ENCODE assay signal across 4 worm cellular contexts in genomic region chrIII:4899728-4900127, ce11.
TF ChIP-seq lines count a peak whose summit lies in the region.

No protein-coding gene starts in this region.

TF ChIP-seq in whole organism, L2 larva, 48 proteins besides CTCF, POLR2A, EP300 and RAD21 (continued from another document):
- TF ChIP-seq nhr-10 (tag; optimal IDR thresholded peaks at IDR 0.05; lab: Kevin White, UChicago) (peak; percentile 86), nhr-129 (tag; optimal IDR thresholded peaks at IDR 0.05; lab: Kevin White, UChicago) (peak; percentile 99), dmd-4 (tag; optimal IDR thresholded peaks at IDR 0.05; lab: Kevin White, UChicago) (peak; percentile 68), peb-1 (tag; optimal IDR thresholded peaks at IDR 0.05; lab: Kevin White, UChicago) (peak; percentile 41), lin-11 (tag; optimal IDR thresholded peaks at IDR 0.05; lab: Kevin White, UChicago) (peak; percentile 99), mab-5 (tag; optimal IDR thresholded peaks at IDR 0.05; lab: Kevin White, UChicago) (peak; percentile 96), skn-1 (tag; optimal IDR thresholded peaks at IDR 0.05; lab: Kevin White, UChicago) (peak; percentile 41), lsy-2 (tag; optimal IDR thresholded peaks at IDR 0.05; lab: Kevin White, UChicago) (peak; percentile 94 to 97), ztf-11 (tag; optimal IDR thresholded peaks at IDR 0.05; lab: Kevin White, UChicago) (no peak), crh-2 (tag; optimal IDR thresholded peaks at IDR 0.05; lab: Kevin White, UChicago) (peak; percentile 99), C34F6.9 (tag; optimal IDR thresholded peaks at IDR 0.05; lab: Kevin White, UChicago) (peak; percentile 99), nhr-11 (tag; optimal IDR thresholded peaks at IDR 0.05; lab: Kevin White, UChicago) (no peak), ztf-1 (GFP tag; conservative IDR thresholded peaks at IDR 0.05; lab: Robert Waterston, UW) (0 out of 2 replicates have a peak, but pooled peaks have one; percentile 58), lin-39 (tag; optimal IDR thresholded peaks at IDR 0.05; lab: Kevin White, UChicago) (peak; percentile 77), Y55F3AM.14 (GFP tag; optimal IDR thresholded peaks at IDR 0.05; lab: Kevin White, UChicago) (peak; percentile 99), blmp-1 (tag; optimal IDR thresholded peaks at IDR 0.05; lab: Kevin White, UChicago; ENCODE audit: insufficient read depth) (peak; percentile 99), unc-62 (GFP tag; optimal IDR thresholded peaks at IDR 0.05; lab: Kevin White, UChicago) (peak; percentile 95), sma-3 (GFP tag; optimal IDR thresholded peaks at IDR 0.05; lab: Kevin White, UChicago) (peak; percentile 100), R02D3.7 (tag; optimal IDR thresholded peaks at IDR 0.05; lab: Kevin White, UChicago) (peak; percentile 69), ceh-82 (tag; optimal IDR thresholded peaks at IDR 0.05; lab: Kevin White, UChicago) (peak; percentile 92), gmeb-1 (tag; optimal IDR thresholded peaks at IDR 0.05; lab: Kevin White, UChicago) (peak; percentile 93), nhr-77 (tag; optimal IDR thresholded peaks at IDR 0.05; lab: Kevin White, UChicago) (peak; percentile 89), unc-39 (tag; optimal IDR thresholded peaks at IDR 0.05; lab: Kevin White, UChicago) (no peak), nhr-12 (tag; optimal IDR thresholded peaks at IDR 0.05; lab: Kevin White, UChicago) (peak; percentile 65), alr-1 (tag; optimal IDR thresholded peaks at IDR 0.05; lab: Kevin White, UChicago) (peak; percentile 67), ama-1 (optimal IDR thresholded peaks at IDR 0.05; lab: Kevin White, UChicago) (peak; percentile 36)

TF ChIP-seq in whole organism, L4 larva, 104 proteins besides CTCF, POLR2A, EP300 and RAD21 (continued from another document and continues in another):
- TF ChIP-seq ama-1 (optimal IDR thresholded peaks at IDR 0.05; lab: Kevin White, UChicago), result peak; percentile 68
- no peak for TF ChIP-seq aly-2 (tag; optimal IDR thresholded peaks at IDR 0.05; lab: Kevin White, UChicago)
- TF ChIP-seq vab-7 (GFP tag; IDR thresholded peaks at IDR 0.05; lab: Robert Waterston, UW), result peak; percentile 97
- TF ChIP-seq dmd-9 (GFP tag; IDR thresholded peaks at IDR 0.05; lab: Robert Waterston, UW), result peak; percentile 96
- TF ChIP-seq egl-27 (tag; optimal IDR thresholded peaks at IDR 0.05; lab: Kevin White, UChicago), result peak; percentile 62
- TF ChIP-seq Y75B8A.6 (GFP tag; IDR thresholded peaks at IDR 0.05; lab: Robert Waterston, UW), result peak; percentile 95
- TF ChIP-seq saeg-2 (GFP tag; IDR thresholded peaks at IDR 0.05; lab: Robert Waterston, UW), result peak; percentile 100
- peak; percentile 96 for TF ChIP-seq nhr-10 (tag; optimal IDR thresholded peaks at IDR 0.05; lab: Kevin White, UChicago)
- TF ChIP-seq zip-2 (tag; optimal IDR thresholded peaks at IDR 0.05; lab: Kevin White, UChicago), result peak; percentile 87
- peak; percentile 93 for TF ChIP-seq duxl-1 (tag; optimal IDR thresholded peaks at IDR 0.05; lab: Kevin White, UChicago; ENCODE audit: poor library complexity)
- peak; percentile 99 for TF ChIP-seq rbr-2 (tag; optimal IDR thresholded peaks at IDR 0.05; lab: Kevin White, UChicago)
- peak; percentile 98 for TF ChIP-seq nhr-25 (tag; optimal IDR thresholded peaks at IDR 0.05; lab: Kevin White, UChicago; ENCODE audit: borderline replicate concordance, insufficient read depth)
- TF ChIP-seq skn-1 (tag; optimal IDR thresholded peaks at IDR 0.05; lab: Kevin White, UChicago), result peak; percentile 64
- TF ChIP-seq spr-3 (GFP tag; optimal IDR thresholded peaks at IDR 0.05; lab: Kevin White, UChicago), result peak; percentile 93
- TF ChIP-seq attf-4 (tag; optimal IDR thresholded peaks at IDR 0.05; lab: Kevin White, UChicago), result no peak
- peak; percentile 97 for TF ChIP-seq madf-9 (GFP tag; conservative IDR thresholded peaks at IDR 0.05; lab: Robert Waterston, UW)
- TF ChIP-seq daf-12 (tag; optimal IDR thresholded peaks at IDR 0.05; lab: Kevin White, UChicago), result no peak
- TF ChIP-seq spr-1 (tag; optimal IDR thresholded peaks at IDR 0.05; lab: Kevin White, UChicago), result peak; percentile 96
- TF ChIP-seq nhr-11 (tag; optimal IDR thresholded peaks at IDR 0.05; lab: Kevin White, UChicago), result peak; percentile 99
- TF ChIP-seq daf-19 (GFP tag; conservative IDR thresholded peaks at IDR 0.05; lab: Robert Waterston, UW), result peak; percentile 96
- TF ChIP-seq mxl-2 (GFP tag; conservative IDR thresholded peaks at IDR 0.05; lab: Robert Waterston, UW), result peak; percentile 88
- TF ChIP-seq pha-4 (GFP tag; IDR thresholded peaks at IDR 0.05; lab: Robert Waterston, UW), result peak; percentile 98
- peak; percentile 55 for TF ChIP-seq pha-4 (tag; optimal IDR thresholded peaks at IDR 0.05; lab: Kevin White, UChicago)
- peak; percentile 75 for TF ChIP-seq F26F4.8 (GFP tag; conservative IDR thresholded peaks at IDR 0.05; lab: Robert Waterston, UW)
- TF ChIP-seq dve-1 (tag; optimal IDR thresholded peaks at IDR 0.05; lab: Kevin White, UChicago; ENCODE audit: insufficient read depth), result peak; percentile 100
- peak; percentile 95 for TF ChIP-seq T20F7.1 (GFP tag; optimal IDR thresholded peaks at IDR 0.05; lab: Kevin White, UChicago)
- TF ChIP-seq nhr-42 (GFP tag; IDR thresholded peaks at IDR 0.05; lab: Robert Waterston, UW), result peak; percentile 96
- TF ChIP-seq R02D3.7 (tag; optimal IDR thresholded peaks at IDR 0.05; lab: Kevin White, UChicago), result no peak
- peak; percentile 100 for TF ChIP-seq hlh-30 (tag; optimal IDR thresholded peaks at IDR 0.05; lab: Kevin White, UChicago; ENCODE audit: insufficient read depth)
- no peak for TF ChIP-seq tag-97 (GFP tag; IDR thresholded peaks at IDR 0.05; lab: Robert Waterston, UW)
- peak; percentile 85 for TF ChIP-seq Y5F2A.4 (GFP tag; optimal IDR thresholded peaks at IDR 0.05; lab: Kevin White, UChicago)
- peak; percentile 96 for TF ChIP-seq zfp-3 (GFP tag; conservative IDR thresholded peaks at IDR 0.05; lab: Robert Waterston, UW)
- no peak for TF ChIP-seq ztf-11 (tag; optimal IDR thresholded peaks at IDR 0.05; lab: Kevin White, UChicago)
- TF ChIP-seq D1046.2 (GFP tag; IDR thresholded peaks at IDR 0.05; lab: Robert Waterston, UW), result peak; percentile 93
- TF ChIP-seq lsy-2 (tag; optimal IDR thresholded peaks at IDR 0.05; lab: Kevin White, UChicago), result peak; percentile 93 to 97

TF ChIP-seq in whole organism, late embryonic, 69 proteins besides CTCF, POLR2A, EP300 and RAD21 (continued from another document and continues in another):
- 0 out of 2 replicates have a peak, but pooled peaks have one; percentile 37 for TF ChIP-seq unc-3 (GFP tag; conservative IDR thresholded peaks at IDR 0.05; lab: Robert Waterston, UW)
- TF ChIP-seq unc-3 (tag; optimal IDR thresholded peaks at IDR 0.05; lab: Kevin White, UChicago), result peak; percentile 85
- TF ChIP-seq eyg-1 (tag; optimal IDR thresholded peaks at IDR 0.05; lab: Kevin White, UChicago), result peak; percentile 25
- peak; percentile 54 for TF ChIP-seq unc-86 (tag; optimal IDR thresholded peaks at IDR 0.05; lab: Kevin White, UChicago)
- TF ChIP-seq ahr-1 (tag; optimal IDR thresholded peaks at IDR 0.05; lab: Kevin White, UChicago), result peak; percentile 4
- TF ChIP-seq lin-11 (tag; optimal IDR thresholded peaks at IDR 0.05; lab: Kevin White, UChicago), result no peak
- peak; percentile 85 for TF ChIP-seq dmd-4 (tag; optimal IDR thresholded peaks at IDR 0.05; lab: Kevin White, UChicago; ENCODE audit: borderline replicate concordance)
- TF ChIP-seq ceh-18 (tag; optimal IDR thresholded peaks at IDR 0.05; lab: Kevin White, UChicago), result peak; percentile 99
- peak; percentile 41 for TF ChIP-seq ceh-22 (tag; optimal IDR thresholded peaks at IDR 0.05; lab: Kevin White, UChicago)
- TF ChIP-seq hlh-8 (tag; optimal IDR thresholded peaks at IDR 0.05; lab: Kevin White, UChicago), result peak; percentile 40
- peak; percentile 10 for TF ChIP-seq gmeb-2 (tag; optimal IDR thresholded peaks at IDR 0.05; lab: Kevin White, UChicago)
- TF ChIP-seq hlh-30 (tag; optimal IDR thresholded peaks at IDR 0.05; lab: Kevin White, UChicago; ENCODE audit: insufficient read depth), result peak; percentile 98
- TF ChIP-seq Y22D7AL.16 (tag; optimal IDR thresholded peaks at IDR 0.05; lab: Kevin White, UChicago), result no peak
- TF ChIP-seq ceh-34 (tag; optimal IDR thresholded peaks at IDR 0.05; lab: Kevin White, UChicago), result peak; percentile 95
- TF ChIP-seq nfya-1 (tag; optimal IDR thresholded peaks at IDR 0.05; lab: Kevin White, UChicago), result peak; percentile 97
- TF ChIP-seq ceh-6 (GFP tag; optimal IDR thresholded peaks at IDR 0.05; lab: Kevin White, UChicago), result peak; percentile 53
- peak; percentile 92 for TF ChIP-seq pros-1 (tag; optimal IDR thresholded peaks at IDR 0.05; lab: Kevin White, UChicago)
- TF ChIP-seq K02D7.2 (tag; optimal IDR thresholded peaks at IDR 0.05; lab: Kevin White, UChicago), result no peak
- no peak for TF ChIP-seq pag-3 (tag; optimal IDR thresholded peaks at IDR 0.05; lab: Kevin White, UChicago; ENCODE audit: borderline replicate concordance)
- no peak for TF ChIP-seq pha-4 (tag; optimal IDR thresholded peaks at IDR 0.05; lab: Kevin White, UChicago)
- TF ChIP-seq F13H6.1 (tag; optimal IDR thresholded peaks at IDR 0.05; lab: Kevin White, UChicago), result peak; percentile 89
- TF ChIP-seq hlh-15 (tag; optimal IDR thresholded peaks at IDR 0.05; lab: Kevin White, UChicago), result no peak
- TF ChIP-seq elt-2 (tag; optimal IDR thresholded peaks at IDR 0.05; lab: Kevin White, UChicago), result peak; percentile 70
- peak; percentile 56 for TF ChIP-seq ceh-19 (GFP tag; optimal IDR thresholded peaks at IDR 0.05; lab: Kevin White, UChicago)
- peak; percentile 94 for TF ChIP-seq unc-55 (GFP tag; optimal IDR thresholded peaks at IDR 0.05; lab: Kevin White, UChicago)
- peak; percentile 98 for TF ChIP-seq ceh-31 (tag; optimal IDR thresholded peaks at IDR 0.05; lab: Kevin White, UChicago)
- peak; percentile 5 for TF ChIP-seq ceh-30 (tag; optimal IDR thresholded peaks at IDR 0.05; lab: Kevin White, UChicago)
- TF ChIP-seq ztf-16 (tag; optimal IDR thresholded peaks at IDR 0.05; lab: Kevin White, UChicago), result peak; percentile 15
- no peak for TF ChIP-seq ceh-45 (GFP tag; IDR thresholded peaks at IDR 0.05; lab: Robert Waterston, UW)
- TF ChIP-seq ama-1 (optimal IDR thresholded peaks at IDR 0.05; lab: Kevin White, UChicago), result no peak
- peak; percentile 89 for TF ChIP-seq unc-42 (tag; optimal IDR thresholded peaks at IDR 0.05; lab: Kevin White, UChicago)
- TF ChIP-seq ref-2 (tag; optimal IDR thresholded peaks at IDR 0.05; lab: Kevin White, UChicago), result peak; percentile 96
- TF ChIP-seq sox-2 (GFP tag; IDR thresholded peaks at IDR 0.05; lab: Robert Waterston, UW), result no peak; the same call in 1 of the 2 replicates
- TF ChIP-seq ceh-9 (tag; optimal IDR thresholded peaks at IDR 0.05; lab: Kevin White, UChicago), result no peak
- TF ChIP-seq sox-4 (tag; optimal IDR thresholded peaks at IDR 0.05; lab: Kevin White, UChicago), result no peak
- no peak for TF ChIP-seq ceh-24 (tag; optimal IDR thresholded peaks at IDR 0.05; lab: Kevin White, UChicago)
- peak; percentile 43 for TF ChIP-seq pha-2 (tag; optimal IDR thresholded peaks at IDR 0.05; lab: Kevin White, UChicago)
- no peak for TF ChIP-seq npax-4 (tag; optimal IDR thresholded peaks at IDR 0.05; lab: Kevin White, UChicago)
- TF ChIP-seq madf-2 (tag; optimal IDR thresholded peaks at IDR 0.05; lab: Kevin White, UChicago), result peak; percentile 63

TF ChIP-seq in whole organism, mixed stage, embryonic, 35 proteins besides CTCF, POLR2A, EP300 and RAD21 (continued from another document):
- TF ChIP-seq elt-1 (tag; optimal IDR thresholded peaks at IDR 0.05; lab: Kevin White, UChicago; ENCODE audit: borderline replicate concordance, insufficient read depth) (no peak), mls-2 (tag; optimal IDR thresholded peaks at IDR 0.05; lab: Kevin White, UChicago) (peak; percentile 83), lsy-2 (tag; optimal IDR thresholded peaks at IDR 0.05; lab: Kevin White, UChicago) (peak; percentile 88), ztf-11 (tag; optimal IDR thresholded peaks at IDR 0.05; lab: Kevin White, UChicago) (peak; percentile 91), ham-2 (GFP tag; optimal IDR thresholded peaks at IDR 0.05; lab: Kevin White, UChicago) (peak; percentile 92), nhr-28 (tag; optimal IDR thresholded peaks at IDR 0.05; lab: Kevin White, UChicago) (no peak)
